Worm (Caenorhabditis elegans) whole organism, L4/young adult: ENCODE measurements around the gene msp-49.

ENCODE experiments used
- W03F9.2 ChIP-seq: fragments of 150-350 bp; optimal IDR thresholded peaks from 2 replicates; lab custom pipeline; 2014; ENCODE audit warnings: missing biosample characterization, missing genetic modification characterization
- dao-5 ChIP-seq: sonication (generic microtip); optimal IDR thresholded peaks from 2 replicates; lab custom pipeline; 2016; ENCODE audit warnings: missing genotype, missing genetic modification characterization, moderate library complexity, missing compliant biosample characterization
- him-1 ChIP-seq: sonication (generic microtip); optimal IDR thresholded peaks from 2 replicates; lab custom pipeline; 2016; ENCODE audit warnings: missing genotype, missing genetic modification reagents, missing genetic modification characterization, missing compliant biosample characterization

The msp-49 gene

ce11 chrII:5191766-5192165 is 2.4 kb upstream of the msp-49 start:
- TF ChIP-seq dao-5 (tag; lab: Kevin White, UChicago) (no peak), him-1 (tag; lab: Kevin White, UChicago) (no peak), W03F9.2 (tag; lab: Kevin White, UChicago) (no peak)

- TF ChIP-seq W03F9.2 (tag; lab: Kevin White, UChicago) (no peak), him-1 (tag; lab: Kevin White, UChicago) (no peak), dao-5 (tag; lab: Kevin White, UChicago) (no peak)
Measured at ce11 chrII:5195504-5195903, 1.3 kb downstream of the msp-49 start, which contains the start of gene C34F11.5. Gene C34F11.5, plus strand, starts transcription at chrII:5195804.

- TF ChIP-seq W03F9.2 (tag; lab: Kevin White, UChicago) (no peak), dao-5 (tag; lab: Kevin White, UChicago) (no peak), him-1 (tag; lab: Kevin White, UChicago) (no peak)
Measured at ce11 chrII:5199497-5199896, 5.3 kb downstream of the msp-49 start, which contains the start of gene msp-50. Gene msp-50, plus strand, starts transcription at chrII:5199797.

ce11 chrII:5200987-5201582 is 6.9 kb downstream of the msp-49 start:
- no peak for TF ChIP-seq dao-5 (tag; lab: Kevin White, UChicago)
- TF ChIP-seq W03F9.2 (tag; lab: Kevin White, UChicago), result no peak
- TF ChIP-seq him-1 (tag; lab: Kevin White, UChicago), result no peak

ce11 chrII:5201922-5202562 is 7.9 kb downstream of the msp-49 start:
- TF ChIP-seq W03F9.2 (tag; lab: Kevin White, UChicago), result no peak

DNA sequence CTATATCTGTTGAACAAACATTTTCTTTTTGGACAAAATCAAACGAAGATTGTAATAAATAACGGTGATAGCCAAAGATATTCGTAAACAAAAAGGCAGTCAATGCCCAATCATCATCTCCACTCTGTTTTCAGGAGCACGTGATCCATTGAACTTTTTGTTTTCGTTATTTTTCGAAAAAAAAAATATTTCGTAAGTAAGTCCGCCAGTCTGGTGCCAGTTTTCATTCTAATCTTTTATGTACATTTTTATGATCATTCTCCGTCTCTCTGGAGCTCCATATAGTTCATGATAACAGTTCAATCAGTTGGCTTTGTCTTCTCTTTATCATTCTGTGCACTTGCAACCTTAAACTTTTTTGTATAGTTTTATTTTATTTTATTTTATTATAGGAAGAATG is 8.8 kb downstream of the msp-49 start, which contains the start of gene ampd-1:
TSS of gene ampd-1 (plus strand) at position 393 of the 400 bp plus-strand sequence.
- TF ChIP-seq dao-5 (tag; lab: Kevin White, UChicago) (no peak), him-1 (tag; lab: Kevin White, UChicago) (no peak), W03F9.2 (tag; lab: Kevin White, UChicago) (no peak)

- TF ChIP-seq him-1 (tag; lab: Kevin White, UChicago), result no peak
- TF ChIP-seq W03F9.2 (tag; lab: Kevin White, UChicago), result no peak
- TF ChIP-seq dao-5 (tag; lab: Kevin White, UChicago), result no peak
Measured at ce11 chrII:5205286-5205685, 11.1 kb downstream of the msp-49 start.

ce11 chrII:5209122-5209521 is 15.0 kb downstream of the msp-49 start:
- TF ChIP-seq W03F9.2 (tag; lab: Kevin White, UChicago), result no peak
- TF ChIP-seq him-1 (tag; lab: Kevin White, UChicago), result no peak
- no peak for TF ChIP-seq dao-5 (tag; lab: Kevin White, UChicago)

DNA sequence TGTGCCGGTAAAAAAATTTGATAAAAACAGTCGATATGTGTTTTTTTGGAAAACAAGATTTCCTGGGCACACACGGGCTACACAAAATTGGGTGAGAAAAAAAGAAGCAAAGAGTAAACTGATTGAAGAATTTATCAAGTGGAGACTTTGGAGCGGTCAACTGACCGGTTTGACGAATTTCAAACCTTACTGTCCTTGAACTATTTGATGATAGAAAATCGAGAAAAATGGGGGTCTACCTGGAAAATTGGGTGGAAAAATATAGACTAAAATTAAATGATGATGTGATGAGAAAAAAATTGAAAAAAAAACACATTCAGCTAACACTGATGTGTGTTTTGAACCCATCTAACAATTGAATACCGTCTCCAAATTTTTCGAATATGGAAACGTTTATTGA is 16.7 kb downstream of the msp-49 start, which contains the start of gene C34F11.8:
TSS of gene C34F11.8 (minus strand) at position 135 of the 400 bp plus-strand sequence.
- TF ChIP-seq him-1 (tag; lab: Kevin White, UChicago) (no peak), dao-5 (tag; lab: Kevin White, UChicago) (no peak), W03F9.2 (tag; lab: Kevin White, UChicago) (no peak)

DNA sequence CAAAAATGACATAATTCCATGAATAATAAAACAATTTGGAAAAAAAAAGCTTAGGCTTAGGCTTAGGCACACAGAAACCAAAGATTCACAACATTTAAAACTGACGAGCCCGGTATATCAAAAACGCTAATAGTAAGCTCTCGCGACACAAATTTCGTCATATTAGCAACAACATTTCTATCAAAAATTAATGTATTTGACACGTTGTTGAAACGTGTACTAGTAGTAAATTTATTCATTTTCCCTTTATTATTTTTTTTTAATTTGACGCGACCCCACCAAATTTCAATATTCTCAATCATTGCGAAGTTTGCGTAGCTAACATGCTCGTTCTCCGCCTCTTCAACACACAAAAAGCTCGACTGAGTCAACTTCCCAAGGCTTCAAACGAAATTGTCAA is 17.8 kb downstream of the msp-49 start, which contains the start of gene C34F11.2:
TSS of gene C34F11.2 (plus strand) at position 301 of the 400 bp plus-strand sequence.
- TF ChIP-seq dao-5 (tag; lab: Kevin White, UChicago), result no peak
- no peak for TF ChIP-seq him-1 (tag; lab: Kevin White, UChicago)
- no peak for TF ChIP-seq W03F9.2 (tag; lab: Kevin White, UChicago)

ce11 chrII:5212675-5213074 is 18.5 kb downstream of the msp-49 start, which contains the start of gene C34F11.1:
Gene C34F11.1, plus strand, starts transcription at chrII:5212975.
- TF ChIP-seq him-1 (tag; lab: Kevin White, UChicago) (no peak), dao-5 (tag; lab: Kevin White, UChicago) (no peak), W03F9.2 (tag; lab: Kevin White, UChicago) (no peak)

DNA sequence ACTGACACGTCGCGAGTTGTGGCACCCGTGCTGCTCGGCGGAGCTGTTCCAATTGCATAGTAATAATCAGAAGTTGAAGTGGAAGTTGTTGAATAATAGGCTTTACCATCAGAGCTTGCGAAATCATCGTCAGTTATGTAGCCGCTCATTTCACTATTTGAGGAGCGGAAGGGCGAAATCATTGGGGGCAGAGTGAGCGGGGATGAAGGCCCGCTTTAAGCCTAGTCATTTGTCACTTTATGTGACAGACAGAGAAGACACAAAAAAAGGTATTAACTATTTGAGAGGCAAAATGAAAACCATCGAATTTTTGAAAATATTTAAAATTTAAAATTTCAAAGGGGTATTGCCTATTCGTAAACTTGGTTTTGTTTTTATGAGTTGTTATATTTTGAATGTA is 24.2 kb downstream of the msp-49 start:
- no peak for TF ChIP-seq dao-5 (tag; lab: Kevin White, UChicago)
- TF ChIP-seq him-1 (tag; lab: Kevin White, UChicago), result no peak
- TF ChIP-seq W03F9.2 (tag; lab: Kevin White, UChicago), result no peak

- TF ChIP-seq W03F9.2 (tag; lab: Kevin White, UChicago) (no peak), him-1 (tag; lab: Kevin White, UChicago) (no peak), dao-5 (tag; lab: Kevin White, UChicago) (no peak)
Measured at ce11 chrII:5220648-5221047, 26.5 kb downstream of the msp-49 start.
